Fruit fly (Drosophila melanogaster) whole organism, embryonic: ENCODE data around the gene smg.

Source experiments
- B-H1 ChIP-seq: fragments of 200-800 bp; sonication (Bioruptor generic); IDR thresholded peaks from 3 replicates; pipeline ENCODE4 v1.3.6; 2022; ENCODE audit warnings: missing biosample characterization, missing genetic modification characterization
- CG10147 ChIP-seq: fragments of 200-800 bp; sonication (Bioruptor generic); optimal IDR thresholded peaks from 2 replicates; lab custom pipeline; 2019; ENCODE audit warnings: missing biosample characterization, mild to moderate bottlenecking, missing genetic modification characterization, moderate library complexity
- CG10209 ChIP-seq: fragments of 200-800 bp; sonication (Bioruptor generic); optimal IDR thresholded peaks from 3 replicates; lab custom pipeline; 2017; ENCODE audit warnings: missing biosample characterization, mild to moderate bottlenecking, missing genetic modification characterization, missing genetic modification reagents
- CG10543 ChIP-seq: fragments of 200-800 bp; sonication (Bioruptor generic); optimal IDR thresholded peaks from 3 replicates; lab custom pipeline; 2017; ENCODE audit warnings: missing biosample characterization, mild to moderate bottlenecking, missing genetic modification characterization, moderate library complexity
- CG10959 ChIP-seq: fragments of 200-800 bp; sonication (Bioruptor generic); IDR thresholded peaks from 2 replicates; pipeline ENCODE4 v1.3.6; 2022; ENCODE audit warnings: missing biosample characterization, missing genetic modification characterization
- CG12659 ChIP-seq: fragments of 200-800 bp; sonication (Bioruptor generic); optimal IDR thresholded peaks from 3 replicates; lab custom pipeline; 2017; ENCODE audit warnings: mild to moderate bottlenecking, missing biosample characterization, missing genetic modification reagents, missing genetic modification characterization
- CG13287 ChIP-seq: fragments of 200-800 bp; sonication (Bioruptor generic); IDR thresholded peaks from 2 replicates; pipeline ENCODE4 v1.3.6; 2022; ENCODE audit warnings: missing biosample characterization, missing genetic modification characterization; ENCODE audit not compliant: partially characterized antibody
- CG13424 ChIP-seq: fragments of 200-800 bp; sonication (Bioruptor generic); optimal IDR thresholded peaks from 2 replicates; lab custom pipeline; 2019; ENCODE audit warnings: missing biosample characterization, mild to moderate bottlenecking, missing genetic modification characterization, moderate library complexity
- CG13894 ChIP-seq: fragments of 200-800 bp; sonication (Bioruptor generic); optimal IDR thresholded peaks from 3 replicates; lab custom pipeline; 2018; ENCODE audit warnings: missing biosample characterization, mild to moderate bottlenecking, missing genetic modification characterization, moderate library complexity
- CG14710 ChIP-seq: fragments of 200-800 bp; sonication (Bioruptor generic); optimal IDR thresholded peaks from 3 replicates; lab custom pipeline; 2019; ENCODE audit warnings: missing biosample characterization, mild to moderate bottlenecking, missing genetic modification characterization, moderate library complexity
- CG15011 ChIP-seq: fragments of 200-800 bp; sonication (Bioruptor generic); optimal IDR thresholded peaks from 3 replicates; lab custom pipeline; 2018; ENCODE audit warnings: missing biosample characterization, mild to moderate bottlenecking, missing genetic modification characterization
- CG16813 ChIP-seq: fragments of 200-800 bp; sonication (Bioruptor generic); IDR thresholded peaks from 3 replicates; pipeline ENCODE4 v1.3.6; 2022; ENCODE audit warnings: missing biosample characterization, missing genetic modification characterization; ENCODE audit not compliant: partially characterized antibody
- CG18262 ChIP-seq: fragments of 200-800 bp; optimal IDR thresholded peaks from 3 replicates; lab custom pipeline; 2019; ENCODE audit warnings: missing biosample characterization, mild to moderate bottlenecking, missing genetic modification characterization, moderate library complexity
- CG18599 ChIP-seq: fragments of 200-800 bp; sonication (Bioruptor generic); optimal IDR thresholded peaks from 3 replicates; lab custom pipeline; 2017; ENCODE audit warnings: missing biosample characterization, missing genetic modification characterization, mild to moderate bottlenecking, moderate library complexity, missing genetic modification reagents
- CG3407 ChIP-seq: fragments of 200-800 bp; sonication (Bioruptor generic); optimal IDR thresholded peaks from 2 replicates; lab custom pipeline; 2018; ENCODE audit warnings: missing biosample characterization, mild to moderate bottlenecking, missing genetic modification characterization
- CG7372 ChIP-seq: fragments of 200-800 bp; sonication (Bioruptor generic); IDR thresholded peaks from 2 replicates; pipeline ENCODE4 v1.3.6; 2022; ENCODE audit warnings: missing biosample characterization, missing genetic modification characterization
- CG8290 ChIP-seq, 3 experiments: fragments of 200-800 bp; sonication (Bioruptor generic); optimal IDR thresholded peaks; 2 replicates each; lab custom pipeline; 2016 to 2019; ENCODE audit warnings: missing biosample characterization in 3 of 3, missing genetic modification characterization in 3 of 3, mild to moderate bottlenecking in 2 of 3, moderate library complexity in 1 of 3
- Deaf1 ChIP-seq: fragments of 200-800 bp; optimal IDR thresholded peaks from 3 replicates; lab custom pipeline; 2019; ENCODE audit warnings: missing biosample characterization, mild to moderate bottlenecking, missing genetic modification characterization, moderate library complexity
- Drgx ChIP-seq: fragments of 200-800 bp; sonication (Bioruptor generic); IDR thresholded peaks from 2 replicates; pipeline ENCODE4 v1.3.6; 2022; ENCODE audit warnings: missing biosample characterization, missing genetic modification characterization
- HHEX ChIP-seq: fragments of 200-800 bp; sonication (Bioruptor generic); optimal IDR thresholded peaks from 3 replicates; lab custom pipeline; 2017; ENCODE audit warnings: missing biosample characterization, mild to moderate bottlenecking, missing genetic modification characterization, missing genetic modification reagents
- HLH3B ChIP-seq: fragments of 200-800 bp; sonication (Bioruptor generic); IDR thresholded peaks from 2 replicates; pipeline ENCODE4 v1.3.6; 2022; ENCODE audit warnings: missing biosample characterization, missing genetic modification characterization
- HLH4C ChIP-seq: fragments of 200-800 bp; sonication (Bioruptor generic); IDR thresholded peaks from 3 replicates; pipeline ENCODE4 v1.3.6; 2022; ENCODE audit warnings: missing biosample characterization, missing genetic modification characterization; ENCODE audit not compliant: partially characterized antibody
- HLHmδ ChIP-seq: fragments of 200-800 bp; sonication (Bioruptor generic); optimal IDR thresholded peaks from 2 replicates; lab custom pipeline; 2018; ENCODE audit warnings: missing biosample characterization, mild to moderate bottlenecking, missing genetic modification characterization, moderate library complexity
- Max ChIP-seq: fragments of 200-800 bp; sonication (Bioruptor generic); optimal IDR thresholded peaks from 2 replicates; lab custom pipeline; 2016; ENCODE audit warnings: missing biosample characterization, mild to moderate bottlenecking, missing genetic modification characterization
- NfI ChIP-seq: fragments of 200-800 bp; sonication (Bioruptor generic); optimal IDR thresholded peaks from 3 replicates; lab custom pipeline; 2018; ENCODE audit warnings: missing biosample characterization, mild to moderate bottlenecking, missing genetic modification characterization, moderate library complexity
- Opbp ChIP-seq: fragments of 200-800 bp; sonication (Bioruptor generic); IDR thresholded peaks from 3 replicates; pipeline ENCODE4 v1.3.6; 2022; ENCODE audit warnings: missing biosample characterization, missing genetic modification characterization; ENCODE audit not compliant: partially characterized antibody
- Rx ChIP-seq: fragments of 200-800 bp; sonication (Bioruptor generic); IDR thresholded peaks from 2 replicates; pipeline ENCODE4 v1.3.6; 2022; ENCODE audit warnings: missing biosample characterization, missing genetic modification characterization
- Sry-δ ChIP-seq: fragments of 200-800 bp; sonication (Bioruptor generic); optimal IDR thresholded peaks from 2 replicates; lab custom pipeline; 2016; ENCODE audit warnings: missing biosample characterization, missing genetic modification characterization
- Vsx1 ChIP-seq: fragments of 200-800 bp; sonication (Bioruptor generic); optimal IDR thresholded peaks from 2 replicates; lab custom pipeline; 2017; ENCODE audit warnings: missing biosample characterization, mild to moderate bottlenecking, missing genetic modification characterization, missing genetic modification reagents
- ab ChIP-seq: fragments of 200-800 bp; sonication (Bioruptor generic); optimal IDR thresholded peaks from 2 replicates; lab custom pipeline; 2016; ENCODE audit warnings: missing biosample characterization, missing genetic modification characterization
- abd-A ChIP-seq: fragments of 200-800 bp; sonication (Bioruptor generic); optimal IDR thresholded peaks from 3 replicates; lab custom pipeline; 2019; ENCODE audit warnings: missing biosample characterization, mild to moderate bottlenecking, missing genetic modification characterization, moderate library complexity
- cad ChIP-seq: fragments of >200 bp; optimal IDR thresholded peaks from 2 replicates; lab custom pipeline; 2017; ENCODE audit warnings: missing biosample characterization, missing genetic modification characterization
- cato ChIP-seq: fragments of 200-800 bp; sonication (Bioruptor generic); optimal IDR thresholded peaks from 2 replicates; lab custom pipeline; 2016; ENCODE audit warnings: missing biosample characterization, missing genetic modification characterization, borderline replicate concordance
- crp ChIP-seq, 2 experiments: fragments of 200-800 bp; sonication (Bioruptor generic); optimal IDR thresholded peaks; 2 replicates in 1 of 2; 3 replicates in 1 of 2; lab custom pipeline; 2017; ENCODE audit warnings: missing biosample characterization in 2 of 2, missing genetic modification characterization in 2 of 2, mild to moderate bottlenecking in 1 of 2, moderate library complexity in 1 of 2
- cwo ChIP-seq: fragments of 200-800 bp; sonication (Bioruptor generic); optimal IDR thresholded peaks from 3 replicates; lab custom pipeline; 2017; ENCODE audit warnings: missing biosample characterization, missing genetic modification characterization, mild to moderate bottlenecking, moderate library complexity, missing genetic modification reagents
- dan ChIP-seq: fragments of 200-800 bp; sonication (Bioruptor generic); IDR thresholded peaks from 2 replicates; pipeline ENCODE4 v1.3.6; 2022; ENCODE audit warnings: missing biosample characterization, missing genetic modification characterization
- dati ChIP-seq: fragments of 200-800 bp; sonication (Bioruptor generic); IDR thresholded peaks from 2 replicates; pipeline ENCODE4 v1.3.6; 2022; ENCODE audit warnings: missing biosample characterization, missing genetic modification characterization
- dmrt11E ChIP-seq: fragments of 200-800 bp; sonication (Bioruptor generic); optimal IDR thresholded peaks from 3 replicates; lab custom pipeline; 2018; ENCODE audit warnings: missing biosample characterization, mild to moderate bottlenecking, missing genetic modification characterization, moderate library complexity
- ewg ChIP-seq: fragments of 200-800 bp; sonication (Bioruptor generic); optimal IDR thresholded peaks from 3 replicates; lab custom pipeline; 2017; ENCODE audit warnings: mild to moderate bottlenecking, missing biosample characterization, missing genetic modification reagents, missing genetic modification characterization
- ind ChIP-seq: fragments of 200-800 bp; sonication (Bioruptor generic); optimal IDR thresholded peaks from 3 replicates; lab custom pipeline; 2016; ENCODE audit warnings: missing biosample characterization, missing genetic modification characterization
- lov ChIP-seq, 2 experiments: fragments of 200-800 bp in 1 of 2; fragments of >200 bp in 1 of 2; sonication (Bioruptor generic) in 1 of 2; IDR thresholded peaks in 1 of 2; optimal IDR thresholded peaks in 1 of 2; 2 replicates in 1 of 2; 3 replicates in 1 of 2; pipeline versions ENCODE4 v1.3.6 to Lab custom; 2017 to 2022; ENCODE audit warnings: missing biosample characterization in 1 of 2, missing genetic modification characterization in 1 of 2
- p53 ChIP-seq: fragments of 200-800 bp; sonication (Bioruptor generic); optimal IDR thresholded peaks from 2 replicates; lab custom pipeline; 2016; ENCODE audit warnings: missing biosample characterization, missing genetic modification characterization
- pita ChIP-seq: fragments of 200-800 bp; sonication (Bioruptor generic); optimal IDR thresholded peaks from 2 replicates; lab custom pipeline; 2017; ENCODE audit warnings: missing biosample characterization, mild to moderate bottlenecking, missing genetic modification characterization
- stc ChIP-seq: fragments of 200-800 bp; sonication (Bioruptor generic); IDR thresholded peaks from 2 replicates; pipeline ENCODE4 v1.3.6; 2022; ENCODE audit warnings: missing biosample characterization, missing genetic modification characterization
- tap ChIP-seq: fragments of 200-800 bp; optimal IDR thresholded peaks from 3 replicates; lab custom pipeline; 2019; ENCODE audit warnings: missing biosample characterization, mild to moderate bottlenecking, missing genetic modification characterization, moderate library complexity
- vnd ChIP-seq: fragments of 200-800 bp; sonication (Bioruptor generic); IDR thresholded peaks from 3 replicates; pipeline ENCODE4 v1.3.6; 2022; ENCODE audit warnings: missing biosample characterization, missing genetic modification characterization; ENCODE audit not compliant: partially characterized antibody
- vvl ChIP-seq: fragments of 200-800 bp; sonication (Bioruptor generic); IDR thresholded peaks from 2 replicates; pipeline ENCODE4 v1.3.6; 2022; ENCODE audit warnings: missing biosample characterization, missing genetic modification characterization
- wor ChIP-seq: fragments of 200-800 bp; sonication (Bioruptor generic); IDR thresholded peaks from 2 replicates; pipeline ENCODE4 v1.3.6; 2022; ENCODE audit warnings: missing biosample characterization, missing genetic modification characterization

smg gene

dm6 chr3L:9045318-9045717 lies 47.5 kb upstream of the smg start (continued):
- no peak for TF ChIP-seq cato (GFP tag; lab: Kevin White, UChicago)
- no peak for TF ChIP-seq pita
- TF ChIP-seq CG13424 (tag; lab: Kevin White, UChicago), result peak; percentile 46
- peak; percentile 75 for TF ChIP-seq CG18599 (GFP tag; lab: Kevin White, UChicago)
- peak; percentile 62 for TF ChIP-seq ind
- peak; percentile 68 for TF ChIP-seq Drgx (GFP tag; lab: Robert Waterston, UW)
- no peak for TF ChIP-seq CG16813 (GFP tag; lab: Robert Waterston, UW)
- TF ChIP-seq Rx (GFP tag; lab: Robert Waterston, UW), result peak; percentile 40; the same call in 1 of the 2 replicates
- no peak for TF ChIP-seq vnd (GFP tag; lab: Robert Waterston, UW)
- TF ChIP-seq dan (GFP tag; lab: Robert Waterston, UW), result peak; percentile 71; the same call in 1 of the 2 replicates
- TF ChIP-seq HHEX (GFP tag; lab: Kevin White, UChicago), result peak; percentile 65
- no peak for TF ChIP-seq CG8290 (GFP tag; optimal IDR thresholded peaks at IDR 0.05; lab: Kevin White, UChicago)
- TF ChIP-seq CG8290 (tag; optimal IDR thresholded peaks at IDR 0.05; lab: Kevin White, UChicago), result no peak
- TF ChIP-seq CG15011 (GFP tag; lab: Kevin White, UChicago), result no peak
- peak; percentile 42 for TF ChIP-seq cwo (GFP tag; lab: Kevin White, UChicago)
- TF ChIP-seq crp (GFP tag; optimal IDR thresholded peaks at IDR 0.05; lab: Kevin White, UChicago), result no peak
- peak; percentile 62 for TF ChIP-seq Max (GFP tag; lab: Kevin White, UChicago)
- TF ChIP-seq HLH4C, result no peak
- peak; percentile 37 for TF ChIP-seq CG10147 (GFP tag; lab: Kevin White, UChicago)
- no peak for TF ChIP-seq HLHmδ
- peak; percentile 2 for TF ChIP-seq NfI (GFP tag; lab: Kevin White, UChicago)
- TF ChIP-seq Vsx1 (GFP tag; lab: Kevin White, UChicago), result no peak
- no peak for TF ChIP-seq p53 (GFP tag; lab: Kevin White, UChicago)
- no peak for TF ChIP-seq CG10543
- peak; percentile 26 for TF ChIP-seq Sry-δ (GFP tag; lab: Kevin White, UChicago)
- TF ChIP-seq CG13894, result no peak
- peak; percentile 12 for TF ChIP-seq CG12659 (GFP tag; lab: Kevin White, UChicago)
- TF ChIP-seq CG10959 (GFP tag; lab: Robert Waterston, UW), result peak; percentile 49; the same call in 1 of the 2 replicates
- TF ChIP-seq stc, result 0 out of 2 replicates have a peak, but pooled peaks have one; percentile 14
- peak; percentile 6 for TF ChIP-seq CG3407
- no peak for TF ChIP-seq Opbp (GFP tag; lab: Robert Waterston, UW)
- peak; percentile 31 for TF ChIP-seq ewg (GFP tag; lab: Kevin White, UChicago)
- no peak for TF ChIP-seq cad (GFP tag; lab: Kevin White, UChicago)
- TF ChIP-seq vvl (GFP tag; lab: Robert Waterston, UW), result peak; percentile 84
- peak; percentile 77 for TF ChIP-seq HLH3B (GFP tag; lab: Robert Waterston, UW)
- TF ChIP-seq dmrt11E (tag; lab: Kevin White, UChicago), result peak; percentile 65
- TF ChIP-seq Deaf1 (tag; lab: Kevin White, UChicago), result peak; percentile 56
- no peak for TF ChIP-seq ab (GFP tag; lab: Kevin White, UChicago)
- peak; percentile 53; the same call in 1 of the 3 replicates for TF ChIP-seq B-H1 (GFP tag; lab: Robert Waterston, UW)
- no peak for TF ChIP-seq lov (optimal IDR thresholded peaks at IDR 0.05; lab: Kevin White, UChicago)
- peak; percentile 60; the same call in 1 of the 3 replicates for TF ChIP-seq lov (GFP tag; IDR thresholded peaks at IDR 0.05; lab: Robert Waterston, UW)
- peak; percentile 71 for TF ChIP-seq CG14710 (tag; lab: Kevin White, UChicago)
- peak; percentile 51; the same call in 1 of the 2 replicates for TF ChIP-seq CG7372 (GFP tag; lab: Robert Waterston, UW)
- peak; percentile 65 for TF ChIP-seq wor (GFP tag; lab: Robert Waterston, UW)
- peak; percentile 45 for TF ChIP-seq CG10209
- no peak for TF ChIP-seq abd-A (tag; lab: Kevin White, UChicago)
- peak; percentile 61 for TF ChIP-seq tap (tag; lab: Kevin White, UChicago)
- peak; percentile 66; the same call in 1 of the 2 replicates for TF ChIP-seq dati (GFP tag; lab: Robert Waterston, UW)
- peak; percentile 78 for TF ChIP-seq CG18262 (tag; lab: Kevin White, UChicago)
- TF ChIP-seq CG13287 (GFP tag; lab: Robert Waterston, UW), result no peak
